Fruit fly (Drosophila melanogaster) whole organism, wandering third instar larva: ENCODE measurements around the gene CG10747.

Experiments
- Abd-B ChIP-seq: fragments of >200 bp; optimal IDR thresholded peaks from 2 replicates; lab custom pipeline; 2017; ENCODE audit warnings: missing biosample characterization, missing genetic modification characterization
- CG32264 ChIP-seq: fragments of 200-800 bp; sonication (Bioruptor generic); optimal IDR thresholded peaks from 2 replicates; lab custom pipeline; 2016; ENCODE audit warnings: missing biosample characterization, missing genetic modification characterization
- CG9705 ChIP-seq: fragments of 200-800 bp; sonication (Bioruptor generic); optimal IDR thresholded peaks from 2 replicates; lab custom pipeline; 2018; ENCODE audit warnings: missing biosample characterization, mild to moderate bottlenecking, missing genetic modification characterization
- CrebA ChIP-seq: fragments of 200-800 bp; sonication (Bioruptor generic); optimal IDR thresholded peaks from 2 replicates; lab custom pipeline; 2016; ENCODE audit warnings: missing biosample characterization, mild to moderate bottlenecking, missing genetic modification characterization, borderline replicate concordance
- Dfd ChIP-seq: fragments of >200 bp; optimal IDR thresholded peaks from 2 replicates; lab custom pipeline; 2017; ENCODE audit warnings: missing biosample characterization, missing genetic modification characterization
- Dif ChIP-seq: fragments of 200-275, 200-300 bp; sonication (Bioruptor generic); optimal IDR thresholded peaks from 2 replicates; lab custom pipeline; 2018; ENCODE audit warnings: missing biosample characterization, missing genetic modification characterization; ENCODE audit not compliant: partially characterized antibody
- GATAd ChIP-seq: sonication (Bioruptor generic); optimal IDR thresholded peaks from 2 replicates; lab custom pipeline; 2016; ENCODE audit warnings: missing biosample characterization, missing genetic modification characterization
- HLH106 ChIP-seq: fragments of 200-800 bp; optimal IDR thresholded peaks from 3 replicates; lab custom pipeline; 2019; ENCODE audit warnings: missing biosample characterization, mild to moderate bottlenecking, missing genetic modification characterization, moderate library complexity
- Hnf4 ChIP-seq: fragments of 200-800 bp; sonication (Bioruptor generic); optimal IDR thresholded peaks from 2 replicates; lab custom pipeline; 2016; ENCODE audit warnings: missing biosample characterization, mild to moderate bottlenecking, missing genetic modification characterization
- Hr78 ChIP-seq: fragments of >200 bp; optimal IDR thresholded peaks from 2 replicates; lab custom pipeline; 2017; ENCODE audit warnings: missing biosample characterization, missing genetic modification characterization
- Hr83 ChIP-seq: fragments of 200-300 bp; sonication (Bioruptor generic); optimal IDR thresholded peaks from 2 replicates; lab custom pipeline; 2016; ENCODE audit warnings: missing biosample characterization, mild to moderate bottlenecking, missing genetic modification characterization, moderate library complexity; ENCODE audit not compliant: poor library complexity, severe bottlenecking
- Jra ChIP-seq: sonication (Bioruptor generic); optimal IDR thresholded peaks from 2 replicates; lab custom pipeline; 2016; ENCODE audit warnings: missing biosample characterization, missing genetic modification characterization
- Mio ChIP-seq: sonication (Bioruptor generic); optimal IDR thresholded peaks from 2 replicates; lab custom pipeline; 2016; ENCODE audit warnings: missing biosample characterization, missing genetic modification characterization
- Myc ChIP-seq: fragments of >200 bp; optimal IDR thresholded peaks from 2 replicates; lab custom pipeline; 2017
- N ChIP-seq: fragments of >200 bp; optimal IDR thresholded peaks from 2 replicates; lab custom pipeline; 2018; ENCODE audit warnings: missing biosample characterization, missing external identifiers, missing genetic modification characterization
- OdsH ChIP-seq: fragments of 200-800 bp; sonication (Bioruptor generic); optimal IDR thresholded peaks from 2 replicates; lab custom pipeline; 2016; ENCODE audit warnings: missing biosample characterization, mild to moderate bottlenecking, missing genetic modification characterization
- Rel ChIP-seq, 2 experiments: fragments of 200-800 bp; sonication (Bioruptor generic) in 1 of 2; optimal IDR thresholded peaks; 2 replicates in 1 of 2; 3 replicates in 1 of 2; lab custom pipeline; 2016 to 2019; ENCODE audit warnings: mild to moderate bottlenecking in 2 of 2, missing biosample characterization in 2 of 2, missing genetic modification characterization in 2 of 2, moderate library complexity in 1 of 2
- Sp1 ChIP-seq: fragments of 200-800 bp; sonication (Bioruptor generic); optimal IDR thresholded peaks from 3 replicates; lab custom pipeline; 2019; ENCODE audit warnings: missing biosample characterization, mild to moderate bottlenecking, missing genetic modification characterization, moderate library complexity
- Vsx2 ChIP-seq: fragments of 200-300, 225-300 bp; sonication (Bioruptor generic); optimal IDR thresholded peaks from 2 replicates; lab custom pipeline; 2018; ENCODE audit warnings: missing biosample characterization, missing genetic modification characterization; ENCODE audit not compliant: partially characterized antibody
- br ChIP-seq: fragments of 200-800 bp; sonication (Bioruptor generic); optimal IDR thresholded peaks from 2 replicates; lab custom pipeline; 2016; ENCODE audit warnings: missing biosample characterization, missing genetic modification characterization
- brk ChIP-seq: fragments of 200-800 bp; sonication (Bioruptor generic); optimal IDR thresholded peaks from 2 replicates; lab custom pipeline; 2016; ENCODE audit warnings: missing biosample characterization, mild to moderate bottlenecking, missing genetic modification characterization
- dl ChIP-seq, 2 experiments: fragments of 175-275, 200-275 bp in 1 of 2; fragments of 200-275 bp in 1 of 2; sonication (Bioruptor generic); optimal IDR thresholded peaks; lab custom pipeline; 2018; ENCODE audit warnings: mild to moderate bottlenecking in 2 of 2, missing biosample characterization in 2 of 2, missing genetic modification characterization in 2 of 2, moderate library complexity in 2 of 2; ENCODE audit not compliant: partially characterized antibody in 2 of 2, insufficient read depth in 1 of 2
- dmrt93B ChIP-seq: fragments of 200-800 bp; sonication (Bioruptor generic); optimal IDR thresholded peaks from 2 replicates; lab custom pipeline; 2018; ENCODE audit warnings: missing biosample characterization, mild to moderate bottlenecking, missing genetic modification characterization
- dsf ChIP-seq: sonication (Bioruptor generic); optimal IDR thresholded peaks from 2 replicates; lab custom pipeline; 2016; ENCODE audit warnings: missing biosample characterization, missing genetic modification characterization, borderline replicate concordance
- ey ChIP-seq: fragments of 200-800 bp; sonication (Bioruptor generic); optimal IDR thresholded peaks from 2 replicates; lab custom pipeline; 2016; ENCODE audit warnings: missing biosample characterization, missing genetic modification characterization
- foxo ChIP-seq, 2 experiments: fragments of 200-800 bp; sonication (Bioruptor generic); optimal IDR thresholded peaks; 2 replicates in 1 of 2; 3 replicates in 1 of 2; lab custom pipeline; 2016 to 2017; ENCODE audit warnings: missing biosample characterization in 2 of 2, missing genetic modification characterization in 2 of 2
- fru ChIP-seq: fragments of 200-800 bp; sonication (Bioruptor generic); optimal IDR thresholded peaks from 3 replicates; lab custom pipeline; 2016; ENCODE audit warnings: missing biosample characterization, mild to moderate bottlenecking, missing genetic modification characterization
- h ChIP-seq: fragments of 200-800 bp; sonication (Bioruptor generic); optimal IDR thresholded peaks from 3 replicates; lab custom pipeline; 2016; ENCODE audit warnings: missing biosample characterization, mild to moderate bottlenecking, missing genetic modification characterization
- jim ChIP-seq: fragments of 175-275, 200-325 bp; sonication (Bioruptor generic); optimal IDR thresholded peaks from 2 replicates; lab custom pipeline; 2016; ENCODE audit warnings: missing biosample characterization, mild to moderate bottlenecking, missing genetic modification characterization
- lola ChIP-seq: fragments of >200 bp; optimal IDR thresholded peaks from 2 replicates; lab custom pipeline; 2017; ENCODE audit warnings: missing biosample characterization, missing genetic modification characterization
- pan ChIP-seq: fragments of >200 bp; optimal IDR thresholded peaks from 2 replicates; lab custom pipeline; 2017
- psq ChIP-seq: fragments of 200-800 bp; sonication (Bioruptor generic); optimal IDR thresholded peaks from 3 replicates; lab custom pipeline; 2017; ENCODE audit warnings: missing biosample characterization, mild to moderate bottlenecking, missing genetic modification characterization, moderate library complexity
- rgr ChIP-seq: fragments of 200-800 bp; sonication (Bioruptor generic); optimal IDR thresholded peaks from 3 replicates; lab custom pipeline; 2016; ENCODE audit warnings: missing biosample characterization, mild to moderate bottlenecking, missing genetic modification characterization
- sage ChIP-seq: fragments of 200-800 bp; sonication (Bioruptor generic); optimal IDR thresholded peaks from 2 replicates; lab custom pipeline; 2016; ENCODE audit warnings: missing biosample characterization, mild to moderate bottlenecking, missing genetic modification characterization
- sv ChIP-seq: fragments of 200-800 bp; sonication (Bioruptor generic); optimal IDR thresholded peaks from 3 replicates; lab custom pipeline; 2016; ENCODE audit warnings: missing biosample characterization, missing genetic modification characterization
- tai ChIP-seq: sonication (Bioruptor generic); optimal IDR thresholded peaks from 2 replicates; lab custom pipeline; 2016; ENCODE audit warnings: missing biosample characterization, missing genetic modification characterization
- usp ChIP-seq: fragments of >200 bp; optimal IDR thresholded peaks from 2 replicates; lab custom pipeline; 2017; ENCODE audit warnings: missing biosample characterization, missing genetic modification characterization
- woc ChIP-seq: sonication (Bioruptor generic); optimal IDR thresholded peaks from 2 replicates; lab custom pipeline; 2016; ENCODE audit warnings: missing biosample characterization, mild to moderate bottlenecking, missing genetic modification characterization

The CG10747 gene

dm6 chr2L:20120388-20121232, 29.5 kb upstream of the CG10747 start:
- TF ChIP-seq Vsx2 (GFP tag; lab: Kevin White, UChicago) (no peak), dl (GFP tag; optimal IDR thresholded peaks at IDR 0.05; lab: Kevin White, UChicago; ENCODE audit: insufficient read depth in 1 of 2, partially characterized antibody in 2 of 2) (no peak), ey (GFP tag; lab: Kevin White, UChicago) (peak; percentile 66), pan (no peak), lola (GFP tag; lab: Kevin White, UChicago) (no peak), Sp1 (peak; percentile 73), CrebA (GFP tag; lab: Kevin White, UChicago) (no peak), HLH106 (peak; percentile 65), psq (GFP tag; lab: Kevin White, UChicago) (peak; percentile 62), Hr83 (GFP tag; lab: Kevin White, UChicago) (peak; percentile 88), Hnf4 (GFP tag; lab: Kevin White, UChicago) (peak; percentile 68), Rel (GFP tag; optimal IDR thresholded peaks at IDR 0.05; lab: Kevin White, UChicago) (no peak), Rel (tag; optimal IDR thresholded peaks at IDR 0.05; lab: Kevin White, UChicago) (no peak), N (GFP tag; lab: Kevin White, UChicago) (no peak), foxo (GFP tag; optimal IDR thresholded peaks at IDR 0.05; lab: Kevin White, UChicago) (peak in 1 of 2 experiments; percentile 83), br (GFP tag; lab: Kevin White, UChicago) (peak; percentile 67), dsf (GFP tag; lab: Kevin White, UChicago) (no peak), Mio (GFP tag; lab: Kevin White, UChicago) (no peak), brk (GFP tag; lab: Kevin White, UChicago) (peak; percentile 12), Myc (lab: Kevin White, UChicago) (peak; percentile 98), CG32264 (GFP tag; lab: Kevin White, UChicago) (no peak), dmrt93B (GFP tag; lab: Kevin White, UChicago) (peak; percentile 31), sage (no peak), Hr78 (GFP tag; lab: Kevin White, UChicago) (no peak), Dif (GFP tag; lab: Kevin White, UChicago) (no peak), usp (GFP tag; lab: Kevin White, UChicago) (no peak), tai (GFP tag; lab: Kevin White, UChicago) (peak; percentile 76), GATAd (GFP tag; lab: Kevin White, UChicago) (no peak), jim (peak; percentile 33), Dfd (GFP tag; lab: Kevin White, UChicago) (no peak), woc (GFP tag; lab: Kevin White, UChicago) (peak; percentile 26), Jra (peak; percentile 34), CG9705 (peak; percentile 32), fru (peak; percentile 49), sv (GFP tag; lab: Kevin White, UChicago) (peak; percentile 83), h (peak; percentile 47), rgr (GFP tag; lab: Kevin White, UChicago) (peak; percentile 57), Abd-B (no peak), OdsH (GFP tag; lab: Kevin White, UChicago) (peak; percentile 66)

- TF ChIP-seq tai (GFP tag; lab: Kevin White, UChicago) (no peak), OdsH (GFP tag; lab: Kevin White, UChicago) (no peak), Dif (GFP tag; lab: Kevin White, UChicago) (no peak), ey (GFP tag; lab: Kevin White, UChicago) (no peak), brk (GFP tag; lab: Kevin White, UChicago) (no peak), N (GFP tag; lab: Kevin White, UChicago) (no peak), Mio (GFP tag; lab: Kevin White, UChicago) (no peak), Abd-B (no peak), pan (no peak), psq (GFP tag; lab: Kevin White, UChicago) (no peak), CG32264 (GFP tag; lab: Kevin White, UChicago) (no peak), Hr78 (GFP tag; lab: Kevin White, UChicago) (no peak), h (no peak), br (GFP tag; lab: Kevin White, UChicago) (no peak), foxo (GFP tag; optimal IDR thresholded peaks at IDR 0.05; lab: Kevin White, UChicago) (no peak), dmrt93B (GFP tag; lab: Kevin White, UChicago) (no peak), Rel (GFP tag; optimal IDR thresholded peaks at IDR 0.05; lab: Kevin White, UChicago) (no peak), Rel (tag; optimal IDR thresholded peaks at IDR 0.05; lab: Kevin White, UChicago) (no peak), usp (GFP tag; lab: Kevin White, UChicago) (no peak), sv (GFP tag; lab: Kevin White, UChicago) (no peak), Hnf4 (GFP tag; lab: Kevin White, UChicago) (no peak)
Measured at dm6 chr2L:20117752-20118151, 26.6 kb upstream of the CG10747 start.
